Worm (Caenorhabditis elegans) whole organism, early embryonic: ENCODE measurements around the gene idpp-9.

Experiments
- B0310.2 ChIP-seq: sonication (generic microtip); optimal IDR thresholded peaks from 2 replicates; lab custom pipeline; 2016; ENCODE audit warnings: mild to moderate bottlenecking, missing genetic modification characterization, missing compliant biosample characterization
- F13C5.2 ChIP-seq: sonication (generic microtip); optimal IDR thresholded peaks from 2 replicates; lab custom pipeline; 2017; ENCODE audit warnings: mild to moderate bottlenecking, missing genetic modification characterization, inconsistent platforms, missing compliant biosample characterization
- aly-1 ChIP-seq: sonication (generic microtip); optimal IDR thresholded peaks from 2 replicates; lab custom pipeline; 2016; ENCODE audit warnings: missing genetic modification characterization, missing compliant biosample characterization
- ama-1 ChIP-seq: fragments of 150-350 bp; optimal IDR thresholded peaks from 2 replicates; lab custom pipeline; 2014
- ceh-13 ChIP-seq: fragments of 200-800 bp; sonication (Bioruptor generic); optimal IDR thresholded peaks from 2 replicates; lab custom pipeline; 2018; ENCODE audit warnings: mild to moderate bottlenecking, missing genetic modification characterization, missing compliant biosample characterization
- ceh-36 ChIP-seq: sonication (generic microtip); optimal IDR thresholded peaks from 2 replicates; lab custom pipeline; 2016; ENCODE audit warnings: missing genetic modification characterization, inconsistent platforms, missing compliant biosample characterization
- ets-7 ChIP-seq: sonication (generic microtip); optimal IDR thresholded peaks from 2 replicates; lab custom pipeline; 2016; ENCODE audit warnings: missing genotype, missing genetic modification characterization, missing compliant biosample characterization
- flt-1 ChIP-seq: fragments of 200-800 bp; sonication (Bioruptor generic); IDR thresholded peaks from 2 replicates; pipeline ENCODE4 v1.3.6; 2022; ENCODE audit warnings: missing genetic modification characterization, missing compliant biosample characterization
- hmbx-1 ChIP-seq: sonication (generic microtip); optimal IDR thresholded peaks from 2 replicates; lab custom pipeline; 2016; ENCODE audit warnings: mild to moderate bottlenecking, missing genetic modification characterization, missing compliant biosample characterization
- hmg-4 ChIP-seq: fragments of 200-800 bp; sonication (Bioruptor generic); optimal IDR thresholded peaks from 2 replicates; lab custom pipeline; 2018; ENCODE audit warnings: mild to moderate bottlenecking, missing genetic modification characterization, missing compliant biosample characterization
- hnd-1 ChIP-seq: sonication (generic microtip); optimal IDR thresholded peaks from 2 replicates; lab custom pipeline; 2016; ENCODE audit warnings: missing genetic modification characterization, missing compliant biosample characterization
- pes-1 ChIP-seq: fragments of 200-800 bp; sonication (Bioruptor generic); IDR thresholded peaks from 2 replicates; pipeline ENCODE4 v1.3.6; 2022; ENCODE audit warnings: missing genetic modification reagents, missing genetic modification characterization, missing compliant biosample characterization
- scrt-1 ChIP-seq: fragments of 200-800 bp; sonication (Bioruptor generic); IDR thresholded peaks from 2 replicates; pipeline ENCODE4 v1.3.6; 2022; ENCODE audit warnings: missing genetic modification characterization, missing compliant biosample characterization
- sea-1 ChIP-seq: fragments of 200-800 bp; sonication (Bioruptor generic); conservative IDR thresholded peaks from 2 replicates; pipeline ENCODE4 v1.3.6; 2022; ENCODE audit warnings: missing genetic modification characterization, missing compliant biosample characterization
- tbx-11 ChIP-seq: fragments of 200-800 bp; sonication (Bioruptor generic); IDR thresholded peaks from 2 replicates; pipeline ENCODE4 v1.3.6; 2022; ENCODE audit warnings: missing genetic modification characterization, missing compliant biosample characterization
- tbx-37 ChIP-seq: fragments of 200-800 bp; sonication (Bioruptor generic); conservative IDR thresholded peaks from 2 replicates; pipeline ENCODE4 v1.3.6; 2022; ENCODE audit warnings: missing genetic modification reagents, missing genetic modification characterization, missing compliant biosample characterization
- tra-4 ChIP-seq: sonication (generic microtip); optimal IDR thresholded peaks from 2 replicates; lab custom pipeline; 2017; ENCODE audit warnings: missing genetic modification characterization, missing compliant biosample characterization

Gene idpp-9

ce11 chrX:3949026-3949425, 33.4 kb upstream of the idpp-9 start:
- TF ChIP-seq F13C5.2 (tag; lab: Kevin White, UChicago) = no peak
- TF ChIP-seq pes-1 (GFP tag; lab: Robert Waterston, UW) = no peak
- TF ChIP-seq flt-1 (GFP tag; lab: Robert Waterston, UW) = no peak
- no peak for TF ChIP-seq ama-1
- TF ChIP-seq ceh-36 (tag; lab: Kevin White, UChicago) = no peak
- TF ChIP-seq hmbx-1 (tag; lab: Kevin White, UChicago) = no peak
- no peak for TF ChIP-seq sea-1 (GFP tag; lab: Robert Waterston, UW)
- TF ChIP-seq tra-4 (tag; lab: Kevin White, UChicago) = no peak
- no peak for TF ChIP-seq tbx-37
- no peak for TF ChIP-seq tbx-11 (GFP tag; lab: Robert Waterston, UW)
- no peak for TF ChIP-seq aly-1 (tag; lab: Kevin White, UChicago)
- no peak for TF ChIP-seq ceh-13 (GFP tag; lab: Kevin White, UChicago)
- no peak for TF ChIP-seq hmg-4
- no peak for TF ChIP-seq scrt-1
- TF ChIP-seq hnd-1 (tag; lab: Kevin White, UChicago) = no peak

- TF ChIP-seq ama-1 = no peak
- TF ChIP-seq F13C5.2 (tag; lab: Kevin White, UChicago) = peak; percentile 5
Measured at ce11 chrX:3945681-3946080, 30.0 kb upstream of the idpp-9 start.

DNA sequence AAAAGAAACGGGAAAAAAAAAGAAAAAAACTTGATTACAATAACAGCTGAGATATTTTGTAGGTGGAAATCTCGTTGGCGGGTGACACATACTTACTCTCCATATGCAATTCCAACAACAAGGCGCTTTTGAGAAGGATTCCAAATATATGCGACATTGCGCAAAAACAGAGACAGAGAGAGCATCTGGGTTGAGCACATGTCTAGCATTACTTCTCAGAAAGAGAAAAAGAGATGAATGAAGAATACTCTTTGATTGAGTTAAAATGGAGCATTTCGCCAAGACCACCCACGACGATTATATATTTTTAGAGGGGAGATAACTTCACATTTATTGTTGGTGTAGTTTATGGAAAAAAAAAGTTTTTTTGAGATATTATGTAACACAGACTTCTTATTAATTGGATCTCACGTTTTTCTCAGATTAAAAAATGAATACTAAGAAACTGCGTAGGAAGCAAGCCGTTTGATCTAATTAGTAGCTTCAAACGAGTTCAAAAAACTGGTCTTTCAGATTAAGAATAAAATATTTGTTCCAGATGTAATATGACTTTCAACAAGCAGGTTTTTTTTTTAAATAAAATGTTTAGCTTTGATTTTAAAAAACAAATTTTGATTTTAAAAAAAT, 29.4 kb upstream of the idpp-9 start:
- no peak for TF ChIP-seq ceh-36 (tag; lab: Kevin White, UChicago)
- no peak for TF ChIP-seq tra-4 (tag; lab: Kevin White, UChicago)
- no peak for TF ChIP-seq hnd-1 (tag; lab: Kevin White, UChicago)
- no peak for TF ChIP-seq F13C5.2 (tag; lab: Kevin White, UChicago)
- no peak for TF ChIP-seq sea-1 (GFP tag; lab: Robert Waterston, UW)
- TF ChIP-seq ama-1 = no peak
- TF ChIP-seq scrt-1 = no peak
- TF ChIP-seq hmg-4 = no peak
- TF ChIP-seq tbx-11 (GFP tag; lab: Robert Waterston, UW) = no peak
- TF ChIP-seq pes-1 (GFP tag; lab: Robert Waterston, UW) = no peak
- TF ChIP-seq B0310.2 (tag; lab: Kevin White, UChicago) = no peak
- TF ChIP-seq ceh-13 (GFP tag; lab: Kevin White, UChicago) = no peak
- no peak for TF ChIP-seq hmbx-1 (tag; lab: Kevin White, UChicago)

DNA sequence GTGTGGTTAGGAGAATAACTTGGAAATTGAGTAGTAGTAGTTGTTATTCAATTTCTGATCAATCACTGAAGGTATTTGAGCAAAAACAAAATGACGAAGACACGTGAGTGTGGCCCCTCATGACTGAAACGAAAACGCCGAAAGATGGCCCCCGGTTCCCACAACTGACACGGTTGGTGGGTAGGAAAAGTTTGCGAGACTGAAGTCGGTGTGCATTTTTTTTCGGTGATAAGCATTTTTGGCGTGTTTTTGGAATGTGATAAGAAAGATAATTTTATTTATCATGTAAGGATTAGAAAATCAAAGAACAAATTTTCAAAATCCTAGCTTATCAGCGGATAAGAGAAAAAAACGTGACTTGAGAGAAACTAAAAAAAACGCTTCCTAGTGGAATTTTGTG, 28.4 kb upstream of the idpp-9 start:
- TF ChIP-seq ceh-13 (GFP tag; lab: Kevin White, UChicago) (no peak), ama-1 (no peak), B0310.2 (tag; lab: Kevin White, UChicago) (no peak), sea-1 (GFP tag; lab: Robert Waterston, UW) (no peak), hmbx-1 (tag; lab: Kevin White, UChicago) (no peak), ets-7 (tag; lab: Kevin White, UChicago) (no peak), F13C5.2 (tag; lab: Kevin White, UChicago) (no peak), tra-4 (tag; lab: Kevin White, UChicago) (no peak)

- TF ChIP-seq hnd-1 (tag; lab: Kevin White, UChicago) = no peak
- no peak for TF ChIP-seq ceh-36 (tag; lab: Kevin White, UChicago)
- TF ChIP-seq tbx-11 (GFP tag; lab: Robert Waterston, UW) = no peak
- no peak for TF ChIP-seq ceh-13 (GFP tag; lab: Kevin White, UChicago)
- no peak for TF ChIP-seq aly-1 (tag; lab: Kevin White, UChicago)
- no peak for TF ChIP-seq tra-4 (tag; lab: Kevin White, UChicago)
- TF ChIP-seq B0310.2 (tag; lab: Kevin White, UChicago) = no peak
- no peak for TF ChIP-seq sea-1 (GFP tag; lab: Robert Waterston, UW)
- no peak for TF ChIP-seq tbx-37
- no peak for TF ChIP-seq scrt-1
- no peak for TF ChIP-seq hmg-4
Measured at ce11 chrX:3943213-3943612, 27.6 kb upstream of the idpp-9 start, which contains the start of gene ptp-4A2. Gene ptp-4A2 (minus strand): TSS chrX:3943313.

- TF ChIP-seq hnd-1 (tag; lab: Kevin White, UChicago) = no peak
- no peak for TF ChIP-seq aly-1 (tag; lab: Kevin White, UChicago)
- no peak for TF ChIP-seq pes-1 (GFP tag; lab: Robert Waterston, UW)
- no peak for TF ChIP-seq tbx-37
- TF ChIP-seq B0310.2 (tag; lab: Kevin White, UChicago) = no peak
- TF ChIP-seq ceh-36 (tag; lab: Kevin White, UChicago) = no peak
- no peak for TF ChIP-seq ets-7 (tag; lab: Kevin White, UChicago)
- TF ChIP-seq scrt-1 = no peak
- TF ChIP-seq sea-1 (GFP tag; lab: Robert Waterston, UW) = no peak
- TF ChIP-seq tra-4 (tag; lab: Kevin White, UChicago) = no peak
- no peak for TF ChIP-seq ama-1
- TF ChIP-seq flt-1 (GFP tag; lab: Robert Waterston, UW) = no peak
Measured at ce11 chrX:3942267-3942666, 26.6 kb upstream of the idpp-9 start, which contains the start of gene T19D2.13. Gene T19D2.13 (minus strand): TSS chrX:3942367.

ce11 chrX:3938950-3939349, 23.3 kb upstream of the idpp-9 start, which contains the start of gene T19D2.3:
Gene T19D2.3 (plus strand): TSS chrX:3939250.
- TF ChIP-seq ama-1 = no peak
- TF ChIP-seq F13C5.2 (tag; lab: Kevin White, UChicago) = no peak
- TF ChIP-seq hmbx-1 (tag; lab: Kevin White, UChicago) = no peak
- TF ChIP-seq tbx-37 = no peak
- TF ChIP-seq sea-1 (GFP tag; lab: Robert Waterston, UW) = no peak
- no peak for TF ChIP-seq tbx-11 (GFP tag; lab: Robert Waterston, UW)
- no peak for TF ChIP-seq aly-1 (tag; lab: Kevin White, UChicago)
- no peak for TF ChIP-seq B0310.2 (tag; lab: Kevin White, UChicago)
- TF ChIP-seq hmg-4 = no peak
- TF ChIP-seq tra-4 (tag; lab: Kevin White, UChicago) = no peak
- no peak for TF ChIP-seq ceh-13 (GFP tag; lab: Kevin White, UChicago)
- TF ChIP-seq pes-1 (GFP tag; lab: Robert Waterston, UW) = no peak
- no peak for TF ChIP-seq hnd-1 (tag; lab: Kevin White, UChicago)
- no peak for TF ChIP-seq scrt-1
- no peak for TF ChIP-seq ets-7 (tag; lab: Kevin White, UChicago)
- no peak for TF ChIP-seq ceh-36 (tag; lab: Kevin White, UChicago)
- no peak for TF ChIP-seq flt-1 (GFP tag; lab: Robert Waterston, UW)
